Fruit fly (Drosophila melanogaster) Kc167 (cell line): ENCODE data around the gene Rbfox1.

ENCODE experiments used
- Myc ChIP-seq: fragments of >200 bp; optimal IDR thresholded peaks from 2 replicates; lab custom pipeline; 2017; ENCODE audit warnings: missing external identifiers
- Sin3A ChIP-seq: fragments of >200 bp; optimal IDR thresholded peaks from 2 replicates; lab custom pipeline; 2018; ENCODE audit warnings: missing external identifiers
- h ChIP-seq: fragments of >200 bp; optimal IDR thresholded peaks from 3 replicates; lab custom pipeline; 2018; ENCODE audit warnings: missing external identifiers
- insv ChIP-seq: fragments of >200 bp; optimal IDR thresholded peaks from 3 replicates; lab custom pipeline; 2018; ENCODE audit warnings: missing external identifiers
- psq ChIP-seq: fragments of >200 bp; optimal IDR thresholded peaks from 2 replicates; lab custom pipeline; 2017; ENCODE audit warnings: missing external identifiers
- ttk ChIP-seq: sonication (Bioruptor generic); optimal IDR thresholded peaks from 2 replicates; lab custom pipeline; 2017; ENCODE audit warnings: missing external identifiers

Gene Rbfox1

dm6 chr3L:10517451-10518385, 36.5 kb downstream of the Rbfox1 start:
- TF ChIP-seq ttk (no peak), insv (lab: Kevin White, UChicago) (no peak), Myc (lab: Kevin White, UChicago) (no peak), h (no peak), Sin3A (lab: Kevin White, UChicago) (no peak), psq (lab: Kevin White, UChicago) (no peak)

dm6 chr3L:10518945-10519344, 37.7 kb downstream of the Rbfox1 start:
- TF ChIP-seq h = no peak
- TF ChIP-seq Myc (lab: Kevin White, UChicago) = no peak

- no peak for TF ChIP-seq ttk
- no peak for TF ChIP-seq psq (lab: Kevin White, UChicago)
- no peak for TF ChIP-seq h
- no peak for TF ChIP-seq insv (lab: Kevin White, UChicago)
- no peak for TF ChIP-seq Myc (lab: Kevin White, UChicago)
- no peak for TF ChIP-seq Sin3A (lab: Kevin White, UChicago)
These were observed 40.4 kb downstream of the Rbfox1 start for dm6 chr3L:10521624-10522023.

dm6 chr3L:10522391-10523214, 41.4 kb downstream of the Rbfox1 start:
- TF ChIP-seq h (no peak), insv (lab: Kevin White, UChicago) (no peak), Myc (lab: Kevin White, UChicago) (no peak), Sin3A (lab: Kevin White, UChicago) (no peak), ttk (no peak), psq (lab: Kevin White, UChicago) (no peak)

dm6 chr3L:10525168-10525567, 44.0 kb downstream of the Rbfox1 start:
- TF ChIP-seq h (no peak), insv (lab: Kevin White, UChicago) (no peak), Sin3A (lab: Kevin White, UChicago) (no peak), Myc (lab: Kevin White, UChicago) (no peak), ttk (no peak), psq (lab: Kevin White, UChicago) (no peak)

- no peak for TF ChIP-seq psq (lab: Kevin White, UChicago)
These were observed 44.6 kb downstream of the Rbfox1 start for dm6 chr3L:10525641-10526382.

- TF ChIP-seq ttk (no peak), Sin3A (lab: Kevin White, UChicago) (no peak)
These were observed 47.0 kb downstream of the Rbfox1 start for dm6 chr3L:10528251-10528650.

- no peak for TF ChIP-seq Myc (lab: Kevin White, UChicago)
- no peak for TF ChIP-seq h
- TF ChIP-seq ttk = no peak
- no peak for TF ChIP-seq Sin3A (lab: Kevin White, UChicago)
- TF ChIP-seq psq (lab: Kevin White, UChicago) = no peak
- no peak for TF ChIP-seq insv (lab: Kevin White, UChicago)
These were observed 49.8 kb downstream of the Rbfox1 start for dm6 chr3L:10531059-10531458.

- no peak for TF ChIP-seq h
- TF ChIP-seq ttk = no peak
- TF ChIP-seq Myc (lab: Kevin White, UChicago) = no peak
- TF ChIP-seq Sin3A (lab: Kevin White, UChicago) = no peak
- no peak for TF ChIP-seq psq (lab: Kevin White, UChicago)
- no peak for TF ChIP-seq insv (lab: Kevin White, UChicago)
These were observed 50.8 kb downstream of the Rbfox1 start for dm6 chr3L:10531907-10532581.

dm6 chr3L:10533878-10534277, 52.7 kb downstream of the Rbfox1 start:
- TF ChIP-seq Myc (lab: Kevin White, UChicago) (no peak), psq (lab: Kevin White, UChicago) (no peak), insv (lab: Kevin White, UChicago) (no peak), h (no peak), Sin3A (lab: Kevin White, UChicago) (no peak), ttk (no peak)

- TF ChIP-seq Sin3A (lab: Kevin White, UChicago) (no peak), ttk (no peak), h (no peak), Myc (lab: Kevin White, UChicago) (no peak), psq (lab: Kevin White, UChicago) (no peak), insv (lab: Kevin White, UChicago) (no peak)
These were observed 53.9 kb downstream of the Rbfox1 start for dm6 chr3L:10535105-10535504.
